Worm (Caenorhabditis elegans) whole organism, late embryonic: ENCODE results near the gene cut-6.

Experiments used
- C08G9.2 ChIP-seq: sonication (generic microtip); optimal IDR thresholded peaks from 2 replicates; lab custom pipeline; 2016; ENCODE audit warnings: mild to moderate bottlenecking, missing genetic modification characterization, moderate library complexity, missing compliant biosample characterization
- F13H6.1 ChIP-seq: sonication (generic microtip); optimal IDR thresholded peaks from 2 replicates; lab custom pipeline; 2016; ENCODE audit warnings: missing genetic modification characterization, missing compliant biosample characterization
- K02D7.2 ChIP-seq: sonication (generic microtip); optimal IDR thresholded peaks from 2 replicates; lab custom pipeline; 2017; ENCODE audit warnings: mild to moderate bottlenecking, missing genetic modification characterization, missing compliant biosample characterization
- K09A11.1 ChIP-seq: sonication (generic microtip); optimal IDR thresholded peaks from 2 replicates; lab custom pipeline; 2017; ENCODE audit warnings: antibody characterized with exemption, mild to moderate bottlenecking, missing genetic modification characterization, missing compliant biosample characterization; ENCODE audit not compliant: insufficient read depth
- Y22D7AL.16 ChIP-seq: sonication (generic microtip); optimal IDR thresholded peaks from 2 replicates; lab custom pipeline; 2016; ENCODE audit warnings: missing genetic modification characterization, missing compliant biosample characterization
- ahr-1 ChIP-seq: sonication (generic microtip); optimal IDR thresholded peaks from 2 replicates; lab custom pipeline; 2016; ENCODE audit warnings: missing genetic modification characterization, missing compliant biosample characterization
- ama-1 ChIP-seq: fragments of 150-350 bp; optimal IDR thresholded peaks from 2 replicates; lab custom pipeline; 2014
- ceh-24 ChIP-seq: sonication (generic microtip); optimal IDR thresholded peaks from 2 replicates; lab custom pipeline; 2016; ENCODE audit warnings: mild to moderate bottlenecking, missing genetic modification characterization, missing compliant biosample characterization
- ceh-30 ChIP-seq: fragments of 150-350 bp; optimal IDR thresholded peaks from 2 replicates; lab custom pipeline; 2014; ENCODE audit warnings: missing biosample characterization, missing genetic modification characterization
- ceh-45 ChIP-seq: fragments of 200-800 bp; sonication (Bioruptor generic); IDR thresholded peaks from 2 replicates; pipeline ENCODE4 v1.3.6; 2022; ENCODE audit warnings: missing genetic modification reagents, missing genetic modification characterization, missing compliant biosample characterization
- ceh-48 ChIP-seq: sonication (generic microtip); optimal IDR thresholded peaks from 2 replicates; lab custom pipeline; 2016; ENCODE audit warnings: missing genetic modification characterization, inconsistent platforms, missing compliant biosample characterization
- ceh-6 ChIP-seq: fragments of 200-800 bp; sonication (Bioruptor generic); optimal IDR thresholded peaks from 2 replicates; lab custom pipeline; 2018; ENCODE audit warnings: mild to moderate bottlenecking, missing genetic modification characterization, missing compliant biosample characterization
- dmd-4 ChIP-seq: sonication (generic microtip); optimal IDR thresholded peaks from 2 replicates; lab custom pipeline; 2016; ENCODE audit warnings: borderline replicate concordance, missing genetic modification characterization, missing compliant biosample characterization
- fax-1 ChIP-seq: sonication (generic microtip); optimal IDR thresholded peaks from 2 replicates; lab custom pipeline; 2016; ENCODE audit warnings: missing genotype, missing genetic modification characterization, missing compliant biosample characterization
- gmeb-2 ChIP-seq: sonication (generic microtip); optimal IDR thresholded peaks from 2 replicates; lab custom pipeline; 2016; ENCODE audit warnings: missing genetic modification characterization, inconsistent platforms, missing compliant biosample characterization
- hlh-13 ChIP-seq: fragments of 200-800 bp; sonication (Bioruptor generic); optimal IDR thresholded peaks from 2 replicates; lab custom pipeline; 2018; ENCODE audit warnings: mild to moderate bottlenecking, missing genetic modification characterization, missing compliant biosample characterization
- hlh-15 ChIP-seq: sonication (generic microtip); optimal IDR thresholded peaks from 2 replicates; lab custom pipeline; 2016; ENCODE audit warnings: missing genetic modification characterization, missing compliant biosample characterization
- hlh-6 ChIP-seq: sonication (generic microtip); optimal IDR thresholded peaks from 2 replicates; lab custom pipeline; 2016; ENCODE audit warnings: missing genotype, missing genetic modification characterization, missing compliant biosample characterization
- lim-6 ChIP-seq: sonication (generic microtip); optimal IDR thresholded peaks from 2 replicates; lab custom pipeline; 2016; ENCODE audit warnings: missing genetic modification characterization, missing compliant biosample characterization
- lin-11 ChIP-seq: fragments of 200-800 bp; sonication (Bioruptor generic); optimal IDR thresholded peaks from 2 replicates; lab custom pipeline; 2018; ENCODE audit warnings: mild to moderate bottlenecking, missing genetic modification characterization, missing compliant biosample characterization
- madf-2 ChIP-seq: sonication (generic microtip); optimal IDR thresholded peaks from 2 replicates; lab custom pipeline; 2017; ENCODE audit warnings: missing genetic modification characterization, missing compliant biosample characterization
- npax-4 ChIP-seq: sonication (generic microtip); optimal IDR thresholded peaks from 2 replicates; lab custom pipeline; 2016; ENCODE audit warnings: missing genetic modification characterization, missing compliant biosample characterization
- odd-2 ChIP-seq: sonication (generic microtip); optimal IDR thresholded peaks from 2 replicates; lab custom pipeline; 2017; ENCODE audit warnings: antibody characterized with exemption, mild to moderate bottlenecking, missing genetic modification characterization, missing compliant biosample characterization
- pat-9 ChIP-seq: fragments of 200-800 bp; sonication (Bioruptor generic); optimal IDR thresholded peaks from 2 replicates; lab custom pipeline; 2018; ENCODE audit warnings: mild to moderate bottlenecking, missing genetic modification characterization, moderate library complexity, missing compliant biosample characterization
- pax-1 ChIP-seq: fragments of 150-350 bp; optimal IDR thresholded peaks from 2 replicates; lab custom pipeline; 2014; ENCODE audit warnings: missing biosample characterization, missing genetic modification characterization
- pha-4 ChIP-seq: fragments of 150-350 bp; optimal IDR thresholded peaks from 2 replicates; lab custom pipeline; 2018; ENCODE audit warnings: missing biosample characterization, missing genetic modification reagents, missing genetic modification characterization
- pqm-1 ChIP-seq: sonication (generic microtip); optimal IDR thresholded peaks from 2 replicates; lab custom pipeline; 2016; ENCODE audit warnings: missing genetic modification characterization, missing compliant biosample characterization
- pros-1 ChIP-seq: fragments of 150-350 bp; optimal IDR thresholded peaks from 2 replicates; lab custom pipeline; 2014; ENCODE audit warnings: missing biosample characterization, missing genetic modification reagents, missing genetic modification characterization
- ref-2 ChIP-seq: sonication (generic microtip); optimal IDR thresholded peaks from 2 replicates; lab custom pipeline; 2016; ENCODE audit warnings: missing genetic modification characterization, missing compliant biosample characterization
- sdc-2 ChIP-seq: sonication (generic microtip); optimal IDR thresholded peaks from 2 replicates; lab custom pipeline; 2016; ENCODE audit warnings: missing genotype, missing genetic modification characterization, missing compliant biosample characterization
- sox-4 ChIP-seq: sonication (generic microtip); optimal IDR thresholded peaks from 2 replicates; lab custom pipeline; 2017; ENCODE audit warnings: mild to moderate bottlenecking, missing genetic modification characterization, inconsistent platforms, missing compliant biosample characterization
- tbx-2 ChIP-seq: sonication (generic microtip); optimal IDR thresholded peaks from 2 replicates; lab custom pipeline; 2016; ENCODE audit warnings: missing genetic modification characterization, missing compliant biosample characterization
- unc-55 ChIP-seq: sonication (generic microtip); optimal IDR thresholded peaks from 2 replicates; lab custom pipeline; 2017; ENCODE audit warnings: missing biosample characterization, missing genetic modification reagents, missing genetic modification characterization
- unc-86 ChIP-seq: sonication (generic microtip); optimal IDR thresholded peaks from 2 replicates; lab custom pipeline; 2016; ENCODE audit warnings: missing genetic modification characterization, missing compliant biosample characterization
- zip-5 ChIP-seq: sonication (generic microtip); optimal IDR thresholded peaks from 2 replicates; lab custom pipeline; 2016; ENCODE audit warnings: missing genetic modification characterization, missing compliant biosample characterization
- ztf-16 ChIP-seq: sonication (generic microtip); optimal IDR thresholded peaks from 2 replicates; lab custom pipeline; 2017; ENCODE audit warnings: missing genetic modification characterization, missing compliant biosample characterization

cut-6 gene

ce11 chrIII:10907678-10908217 is 3.5 kb upstream of the cut-6 start:
- TF ChIP-seq ceh-48 (tag; lab: Kevin White, UChicago) (no peak), F13H6.1 (tag; lab: Kevin White, UChicago) (no peak), odd-2 (tag; lab: Kevin White, UChicago) (no peak), npax-4 (no peak), C08G9.2 (tag; lab: Kevin White, UChicago) (no peak), pqm-1 (tag; lab: Kevin White, UChicago) (no peak), pat-9 (tag; lab: Kevin White, UChicago) (no peak), ceh-6 (no peak), unc-55 (GFP tag; lab: Kevin White, UChicago) (no peak), lin-11 (tag; lab: Kevin White, UChicago) (no peak), dmd-4 (no peak), ceh-30 (tag; lab: Kevin White, UChicago) (no peak), sox-4 (tag; lab: Kevin White, UChicago) (no peak), unc-86 (tag; lab: Kevin White, UChicago) (no peak), madf-2 (tag; lab: Kevin White, UChicago) (no peak), ahr-1 (tag; lab: Kevin White, UChicago) (no peak), ref-2 (tag; lab: Kevin White, UChicago) (no peak)

ce11 chrIII:10908543-10908942 is 2.7 kb upstream of the cut-6 start:
- TF ChIP-seq fax-1 (tag; lab: Kevin White, UChicago) (no peak), ceh-24 (tag; lab: Kevin White, UChicago) (no peak), gmeb-2 (tag; lab: Kevin White, UChicago) (no peak), C08G9.2 (tag; lab: Kevin White, UChicago) (no peak), K09A11.1 (tag; lab: Kevin White, UChicago) (no peak), lin-11 (tag; lab: Kevin White, UChicago) (no peak), sdc-2 (tag; lab: Kevin White, UChicago) (no peak), ama-1 (lab: Kevin White, UChicago) (no peak), pat-9 (tag; lab: Kevin White, UChicago) (no peak), ceh-48 (tag; lab: Kevin White, UChicago) (no peak)
- TF ChIP-seq, all 69 proteins: peak for 0

ce11 chrIII:10909166-10909565 is 2.1 kb upstream of the cut-6 start:
- no peak for TF ChIP-seq ceh-45
- no peak for TF ChIP-seq ama-1 (lab: Kevin White, UChicago)

ce11 chrIII:10914971-10915370 is 3.7 kb downstream of the cut-6 start:
- no peak for TF ChIP-seq tbx-2
- TF ChIP-seq K02D7.2 (tag; lab: Kevin White, UChicago): no peak
- no peak for TF ChIP-seq zip-5 (tag; lab: Kevin White, UChicago)
- no peak for TF ChIP-seq pax-1
- no peak for TF ChIP-seq lim-6
- no peak for TF ChIP-seq hlh-15 (tag; lab: Kevin White, UChicago)
- no peak for TF ChIP-seq ztf-16 (tag; lab: Kevin White, UChicago)
- no peak for TF ChIP-seq pros-1 (tag; lab: Kevin White, UChicago)
- no peak for TF ChIP-seq pha-4 (tag; lab: Kevin White, UChicago)
- TF ChIP-seq Y22D7AL.16 (tag; lab: Kevin White, UChicago): no peak
- no peak for TF ChIP-seq hlh-13
- TF ChIP-seq fax-1 (tag; lab: Kevin White, UChicago): no peak
- no peak for TF ChIP-seq ceh-24 (tag; lab: Kevin White, UChicago)
- TF ChIP-seq hlh-6 (tag; lab: Kevin White, UChicago): no peak
- TF ChIP-seq, all 69 proteins: peak for 0
